Worm (Caenorhabditis elegans) whole organism, L3 larva: ENCODE results near the gene C18H7.4.

Experiments used
- ama-1 ChIP-seq: fragments of 150-350 bp; optimal IDR thresholded peaks from 2 replicates; lab custom pipeline; 2018
- fkh-10 ChIP-seq: sonication (generic microtip); optimal IDR thresholded peaks from 2 replicates; lab custom pipeline; 2017; ENCODE audit warnings: missing biosample characterization, missing genetic modification reagents, missing genetic modification characterization
- jun-1 ChIP-seq: fragments of 150-350 bp; optimal IDR thresholded peaks from 2 replicates; lab custom pipeline; 2014; ENCODE audit warnings: missing biosample characterization, missing genetic modification reagents, missing genetic modification characterization
- nfya-1 ChIP-seq: sonication (generic microtip); optimal IDR thresholded peaks from 2 replicates; lab custom pipeline; 2017; ENCODE audit warnings: missing genetic modification characterization, mild to moderate bottlenecking, missing compliant biosample characterization, antibody characterized with exemption, moderate library complexity; ENCODE audit not compliant: insufficient read depth
- nhr-11 ChIP-seq: fragments of 150-350 bp; optimal IDR thresholded peaks from 2 replicates; lab custom pipeline; 2014; ENCODE audit warnings: missing biosample characterization, missing genetic modification characterization
- pha-4 ChIP-seq: fragments of 150-350 bp; optimal IDR thresholded peaks from 2 replicates; lab custom pipeline; 2014; ENCODE audit warnings: missing biosample characterization, missing genetic modification reagents, missing genetic modification characterization
- snpc-4 ChIP-seq: fragments of 150-350 bp; optimal IDR thresholded peaks from 2 replicates; lab custom pipeline; 2014; ENCODE audit warnings: missing biosample characterization, missing genetic modification characterization
- unc-62 ChIP-seq: fragments of 150-350 bp; sonication (generic microtip); optimal IDR thresholded peaks from 4 replicates; lab custom pipeline; 2014; ENCODE audit warnings: missing biosample characterization, missing genetic modification reagents, missing genetic modification characterization
- zag-1 ChIP-seq: fragments of 150-350 bp; optimal IDR thresholded peaks from 2 replicates; lab custom pipeline; 2014; ENCODE audit warnings: missing biosample characterization, missing genetic modification characterization
- ztf-11 ChIP-seq: fragments of 150-350 bp; optimal IDR thresholded peaks from 2 replicates; lab custom pipeline; 2014; ENCODE audit warnings: missing biosample characterization, missing genetic modification characterization
- ztf-4 ChIP-seq: fragments of 150-350 bp; optimal IDR thresholded peaks from 2 replicates; lab custom pipeline; 2014; ENCODE audit warnings: missing biosample characterization, missing genetic modification characterization

DNA sequence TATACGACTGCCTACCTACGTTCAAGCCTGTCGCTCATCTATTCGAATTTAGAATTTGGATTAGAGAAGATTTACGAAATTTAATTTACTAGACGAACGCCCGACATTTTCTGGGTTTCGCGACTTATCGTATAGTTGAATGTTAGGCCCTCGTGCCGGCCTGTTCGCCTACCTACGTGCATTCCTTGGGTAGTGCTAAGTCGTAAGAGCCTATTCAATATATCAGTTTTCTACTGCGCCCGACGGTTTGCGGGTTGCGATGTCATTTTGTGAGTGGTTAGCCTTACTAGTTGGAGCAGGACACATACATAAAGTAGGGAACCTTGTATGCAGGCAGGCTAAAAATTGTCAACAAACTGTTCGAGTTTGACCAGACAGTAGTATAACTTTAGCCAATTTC is 29.9 kb downstream of the C18H7.4 start:
- TF ChIP-seq ztf-11 (tag; lab: Kevin White, UChicago) (no peak), ztf-4 (tag; lab: Kevin White, UChicago) (no peak), snpc-4 (tag; lab: Kevin White, UChicago) (no peak), jun-1 (tag; lab: Kevin White, UChicago) (no peak), unc-62 (no peak), ama-1 (lab: Kevin White, UChicago) (no peak), nhr-11 (no peak), nfya-1 (no peak), pha-4 (no peak), fkh-10 (GFP tag; lab: Kevin White, UChicago) (no peak), zag-1 (tag; lab: Kevin White, UChicago) (no peak)
